Fruit fly (Drosophila melanogaster): ENCODE data around the gene Mst84Dc.

Gene Mst84Dc

DNA sequence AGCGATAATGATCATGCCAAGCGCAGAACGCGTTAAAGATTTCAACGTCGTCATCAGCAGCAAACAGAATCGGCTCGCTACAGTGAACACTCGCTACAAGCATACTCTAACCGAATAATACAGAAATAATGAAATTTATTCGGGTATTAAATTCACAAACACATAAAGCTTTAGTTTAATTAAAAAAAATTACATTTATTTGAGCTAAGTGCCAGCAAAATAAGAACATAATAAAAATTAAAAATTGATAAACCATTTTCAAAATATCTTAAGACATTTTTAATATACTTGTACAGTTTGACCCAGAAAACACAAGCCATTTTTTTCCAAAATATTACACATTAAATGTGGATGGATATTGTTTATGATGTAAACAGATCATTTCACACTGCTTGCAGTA, 38.3 kb downstream of the Mst84Dc start:
- no peak for TF ChIP-seq ttk (optimal IDR thresholded peaks at IDR 0.05)
- TF ChIP-seq insv (optimal IDR thresholded peaks at IDR 0.05): no peak
- TF ChIP-seq Sin3A (optimal IDR thresholded peaks at IDR 0.05): no peak
- TF ChIP-seq h (optimal IDR thresholded peaks at IDR 0.05): no peak
- TF ChIP-seq psq (optimal IDR thresholded peaks at IDR 0.05): no peak

DNA sequence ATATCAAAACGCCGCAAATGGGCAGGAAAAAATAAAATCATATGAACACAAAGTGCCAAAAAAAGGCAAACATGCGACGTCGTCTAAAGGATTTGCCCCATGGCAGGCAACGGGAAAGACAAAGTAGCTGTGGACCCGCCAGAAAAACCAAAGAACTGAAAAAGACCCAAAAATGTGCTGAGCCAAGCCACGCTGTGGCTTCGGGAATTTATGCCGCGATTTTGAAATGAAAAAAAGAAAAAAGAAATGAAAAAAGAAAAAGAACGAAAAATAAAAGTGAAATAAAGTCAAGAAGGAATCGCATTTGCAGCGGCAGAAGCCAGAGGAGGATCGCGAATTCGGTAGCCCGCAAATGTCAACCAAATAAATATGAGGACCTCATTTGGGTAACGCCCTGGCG, 41.9 kb downstream of the Mst84Dc start:
- TF ChIP-seq ttk (optimal IDR thresholded peaks at IDR 0.05) (no peak), insv (optimal IDR thresholded peaks at IDR 0.05) (no peak), psq (optimal IDR thresholded peaks at IDR 0.05) (no peak), Sin3A (optimal IDR thresholded peaks at IDR 0.05) (no peak), h (optimal IDR thresholded peaks at IDR 0.05) (no peak), Myc (optimal IDR thresholded peaks at IDR 0.05) (no peak)

DNA sequence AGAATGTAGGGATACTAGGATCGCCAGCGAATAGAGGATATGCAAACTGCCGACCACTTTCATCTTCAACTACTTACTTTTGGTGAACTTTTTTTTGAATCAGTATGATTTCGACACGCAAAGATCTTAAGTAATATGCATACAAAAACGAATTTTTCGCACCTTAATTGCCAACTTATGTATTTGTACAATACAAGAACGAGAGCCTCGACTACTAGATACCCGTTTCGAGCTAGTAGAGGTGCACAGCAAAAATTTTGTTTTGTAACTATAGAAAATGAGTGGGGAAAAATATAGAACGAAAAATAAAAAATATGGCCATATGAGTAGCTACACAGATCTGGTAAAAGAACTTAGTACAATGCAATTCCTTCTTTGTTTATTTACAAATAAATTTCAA, 47.4 kb downstream of the Mst84Dc start, which contains the start of gene CG10029:
TSS of gene CG10029 (minus strand) at position 101 of the 400 bp plus-strand sequence.
- TF ChIP-seq h (optimal IDR thresholded peaks at IDR 0.05) (no peak), Sin3A (optimal IDR thresholded peaks at IDR 0.05) (no peak), ttk (optimal IDR thresholded peaks at IDR 0.05) (no peak), Myc (optimal IDR thresholded peaks at IDR 0.05) (no peak), psq (optimal IDR thresholded peaks at IDR 0.05) (no peak), insv (optimal IDR thresholded peaks at IDR 0.05) (no peak)
